Worm (Caenorhabditis elegans): ENCODE data around the gene srt-64.
A peak's percentile ranks its signal among the peaks of the same experiment; 100 is the strongest.

Gene srt-64

DNA sequence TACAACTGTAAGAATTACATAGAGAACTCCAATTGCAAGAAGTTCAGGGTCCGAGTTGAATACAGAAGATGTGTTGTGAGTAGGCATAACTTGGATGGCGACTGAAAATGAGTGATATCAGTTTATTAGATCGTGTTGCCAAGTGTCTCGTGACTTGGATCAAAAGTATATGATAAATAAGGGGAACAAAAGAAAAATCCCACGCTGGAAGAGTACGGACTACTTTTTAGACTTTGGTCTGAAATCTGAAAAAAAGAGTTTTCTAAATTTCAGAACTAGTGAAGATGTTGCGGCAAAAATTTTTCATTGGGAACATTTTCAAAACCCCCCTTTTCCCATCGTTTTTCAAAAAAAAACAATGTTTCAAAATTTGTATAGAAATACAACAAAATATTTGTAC is at the start of gene srt-64:
TSS of gene srt-64 (minus strand) at position 101 of the 400 bp plus-strand sequence.
- no peak for TF ChIP-seq cog-1 (tag; optimal IDR thresholded peaks at IDR 0.05)
- TF ChIP-seq T22C8.4 (GFP tag; IDR thresholded peaks at IDR 0.05) = no peak
- TF ChIP-seq klf-2 (GFP tag; conservative IDR thresholded peaks at IDR 0.05) = no peak
- TF ChIP-seq ztf-23 (GFP tag; IDR thresholded peaks at IDR 0.05) = no peak

DNA sequence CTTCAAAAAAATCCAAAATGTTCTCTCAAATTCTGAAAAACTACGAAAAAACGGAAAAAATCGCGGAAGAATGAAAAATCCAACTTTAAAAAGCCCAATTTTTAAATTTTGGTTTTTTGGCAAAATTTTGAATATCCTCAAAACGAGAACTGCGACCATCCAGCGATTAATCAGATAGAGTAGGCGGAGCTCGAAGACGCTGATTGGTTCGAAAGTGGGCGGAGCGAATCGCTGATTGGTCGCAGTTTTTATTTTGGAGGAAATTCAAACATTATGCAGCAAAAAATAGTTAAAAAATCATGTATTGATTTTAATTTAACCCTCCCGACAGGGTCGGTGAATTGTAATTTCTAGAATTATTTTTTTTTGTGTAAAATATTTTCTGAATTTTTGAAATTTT is 44.2 kb upstream of the srt-64 start:
- TF ChIP-seq cog-1 (tag; optimal IDR thresholded peaks at IDR 0.05) = no peak
- no peak for TF ChIP-seq T22C8.4 (GFP tag; IDR thresholded peaks at IDR 0.05)
- no peak for TF ChIP-seq flt-1 (GFP tag; IDR thresholded peaks at IDR 0.05)

DNA sequence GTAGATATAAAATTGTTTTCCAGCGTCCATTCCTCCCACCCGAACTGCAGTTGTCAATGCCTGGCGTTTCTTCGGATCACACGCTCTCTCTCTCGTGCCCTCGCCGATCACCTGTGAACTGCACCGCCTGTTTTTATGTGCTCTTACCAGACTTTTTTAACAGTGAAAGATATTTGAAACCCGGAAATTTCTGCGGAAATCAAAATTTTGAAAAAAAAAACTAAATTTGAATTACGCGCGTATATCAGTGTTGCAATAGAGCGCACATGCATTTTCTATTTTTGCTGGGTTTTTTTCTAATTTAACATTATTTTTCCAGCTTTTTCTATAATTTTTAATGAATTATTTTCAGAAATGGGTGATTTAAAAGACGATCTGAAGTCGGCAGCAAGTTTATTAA is 34.6 kb upstream of the srt-64 start, which contains the start of gene ttc-37:
TSS of gene ttc-37 (plus strand) at position 349 of the 400 bp plus-strand sequence.
- no peak for TF ChIP-seq T22C8.4 (GFP tag; IDR thresholded peaks at IDR 0.05)
- TF ChIP-seq tab-1 (GFP tag; IDR thresholded peaks at IDR 0.05) = no peak
- TF ChIP-seq klf-2 (GFP tag; conservative IDR thresholded peaks at IDR 0.05) = no peak
- no peak for TF ChIP-seq ztf-23 (GFP tag; IDR thresholded peaks at IDR 0.05)
- TF ChIP-seq ztf-29 (GFP tag; IDR thresholded peaks at IDR 0.05) = no peak
- TF ChIP-seq cog-1 (tag; optimal IDR thresholded peaks at IDR 0.05) = no peak
- TF ChIP-seq med-1 (GFP tag; optimal IDR thresholded peaks at IDR 0.05; ENCODE audit: insufficient read depth) = no peak
- TF ChIP-seq ref-1 (GFP tag; conservative IDR thresholded peaks at IDR 0.05) = no peak
- no peak for TF ChIP-seq flt-1 (GFP tag; IDR thresholded peaks at IDR 0.05)

DNA sequence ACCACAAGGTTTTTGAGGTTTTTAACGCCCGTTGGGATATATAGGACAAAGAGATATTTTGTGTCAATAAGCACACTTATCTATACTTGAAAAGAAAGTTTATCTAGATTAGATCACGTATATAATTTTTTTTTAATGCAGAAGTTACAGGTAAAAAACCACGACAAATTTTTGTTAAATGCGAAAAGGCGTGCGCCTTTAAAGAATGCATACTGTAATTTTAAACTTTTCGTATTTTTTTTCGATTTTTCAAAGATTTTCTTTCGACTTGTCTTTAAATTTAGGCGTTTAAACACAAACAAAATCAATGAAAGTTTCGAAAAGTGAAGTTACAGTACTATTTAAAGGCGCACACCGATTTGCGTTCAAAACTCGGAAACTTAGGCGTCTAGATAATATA is 34.2 kb upstream of the srt-64 start:
- no peak for TF ChIP-seq ztf-29 (GFP tag; IDR thresholded peaks at IDR 0.05)
- no peak for TF ChIP-seq med-1 (GFP tag; optimal IDR thresholded peaks at IDR 0.05; ENCODE audit: insufficient read depth)
- TF ChIP-seq flt-1 (GFP tag; IDR thresholded peaks at IDR 0.05) = no peak
- TF ChIP-seq cog-1 (tag; optimal IDR thresholded peaks at IDR 0.05) = no peak

DNA sequence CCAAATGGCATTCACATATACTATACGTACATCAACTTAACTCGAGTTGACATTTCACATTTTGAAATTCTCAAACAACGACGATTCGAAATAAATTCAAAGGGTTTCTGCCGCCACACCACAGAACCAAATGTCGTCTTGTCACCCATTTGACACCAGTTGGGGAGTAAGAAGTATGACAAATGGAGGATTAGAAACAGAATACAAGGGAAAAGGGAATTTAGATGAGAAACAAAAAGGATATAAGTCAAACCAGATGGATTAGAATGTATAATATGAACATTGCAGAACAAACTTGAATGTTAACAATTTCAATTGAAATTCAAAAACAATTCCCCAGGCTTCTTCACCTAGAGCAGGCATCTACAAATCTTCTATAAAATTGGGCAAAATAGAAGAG is 32.2 kb upstream of the srt-64 start:
- TF ChIP-seq cog-1 (tag; optimal IDR thresholded peaks at IDR 0.05) = no peak
- TF ChIP-seq ztf-23 (GFP tag; IDR thresholded peaks at IDR 0.05) = no peak
- TF ChIP-seq ztf-29 (GFP tag; IDR thresholded peaks at IDR 0.05) = no peak
- TF ChIP-seq tab-1 (GFP tag; IDR thresholded peaks at IDR 0.05) = no peak
- TF ChIP-seq klf-2 (GFP tag; conservative IDR thresholded peaks at IDR 0.05) = no peak
- TF ChIP-seq med-1 (GFP tag; optimal IDR thresholded peaks at IDR 0.05; ENCODE audit: insufficient read depth) = no peak
- no peak for TF ChIP-seq T22C8.4 (GFP tag; IDR thresholded peaks at IDR 0.05)
- TF ChIP-seq flt-1 (GFP tag; IDR thresholded peaks at IDR 0.05) = no peak
- no peak for TF ChIP-seq ref-1 (GFP tag; conservative IDR thresholded peaks at IDR 0.05)

DNA sequence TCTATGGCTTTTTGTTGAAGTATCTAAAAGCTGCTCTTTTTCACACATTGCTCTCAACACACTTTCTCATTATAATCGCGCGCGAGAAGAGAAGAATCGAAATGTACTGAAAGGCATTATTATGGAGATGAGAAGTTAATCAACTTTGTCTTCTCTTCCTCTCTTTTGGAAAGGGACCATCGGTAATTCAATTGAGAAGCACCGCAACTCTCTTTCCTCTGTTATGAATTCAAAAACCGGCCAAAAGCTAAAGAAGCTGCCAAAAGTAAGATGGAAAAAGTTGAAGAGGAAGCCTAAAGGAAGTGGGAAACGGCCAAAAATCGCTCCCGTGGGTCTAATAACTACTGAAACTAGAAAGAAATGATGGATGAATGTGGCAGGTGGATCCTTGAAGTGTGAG is 30.7 kb upstream of the srt-64 start:
- no peak for TF ChIP-seq ztf-29 (GFP tag; IDR thresholded peaks at IDR 0.05)
- no peak for TF ChIP-seq cog-1 (tag; optimal IDR thresholded peaks at IDR 0.05)
- no peak for TF ChIP-seq klf-2 (GFP tag; conservative IDR thresholded peaks at IDR 0.05)
- no peak for TF ChIP-seq T22C8.4 (GFP tag; IDR thresholded peaks at IDR 0.05)
- TF ChIP-seq tab-1 (GFP tag; IDR thresholded peaks at IDR 0.05) = no peak
- TF ChIP-seq ref-1 (GFP tag; conservative IDR thresholded peaks at IDR 0.05) = no peak
- TF ChIP-seq med-1 (GFP tag; optimal IDR thresholded peaks at IDR 0.05; ENCODE audit: insufficient read depth) = no peak
- no peak for TF ChIP-seq ztf-23 (GFP tag; IDR thresholded peaks at IDR 0.05)
- TF ChIP-seq flt-1 (GFP tag; IDR thresholded peaks at IDR 0.05) = no peak

DNA sequence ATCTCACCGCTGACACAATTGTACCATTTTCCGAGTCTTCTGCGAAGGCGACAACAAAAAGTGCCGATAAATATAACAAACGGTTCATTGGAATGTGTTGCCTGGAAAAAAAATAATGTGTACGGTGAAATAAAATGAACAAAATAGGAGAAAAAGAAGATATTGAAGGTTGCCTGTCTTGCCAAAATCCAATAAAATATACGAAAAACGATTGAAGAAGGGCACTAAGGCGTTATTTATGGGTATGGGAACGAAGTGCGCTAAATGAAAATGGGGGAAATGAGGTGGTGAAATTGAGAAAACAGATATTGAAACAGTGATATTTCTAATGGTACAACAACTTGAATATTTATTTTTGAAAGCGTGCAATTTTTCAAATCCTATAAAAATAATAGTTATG is 28.8 kb upstream of the srt-64 start, which contains the start of gene Y47A7.2:
TSS of gene Y47A7.2 (minus strand) at position 101 of the 400 bp plus-strand sequence.
- TF ChIP-seq med-1 (GFP tag; optimal IDR thresholded peaks at IDR 0.05; ENCODE audit: insufficient read depth) = no peak
- no peak for TF ChIP-seq ztf-23 (GFP tag; IDR thresholded peaks at IDR 0.05)
- no peak for TF ChIP-seq tab-1 (GFP tag; IDR thresholded peaks at IDR 0.05)
- no peak for TF ChIP-seq flt-1 (GFP tag; IDR thresholded peaks at IDR 0.05)
- TF ChIP-seq ztf-29 (GFP tag; IDR thresholded peaks at IDR 0.05) = no peak
- no peak for TF ChIP-seq ref-1 (GFP tag; conservative IDR thresholded peaks at IDR 0.05)
- no peak for TF ChIP-seq T22C8.4 (GFP tag; IDR thresholded peaks at IDR 0.05)
- no peak for TF ChIP-seq klf-2 (GFP tag; conservative IDR thresholded peaks at IDR 0.05)
- no peak for TF ChIP-seq cog-1 (tag; optimal IDR thresholded peaks at IDR 0.05)

DNA sequence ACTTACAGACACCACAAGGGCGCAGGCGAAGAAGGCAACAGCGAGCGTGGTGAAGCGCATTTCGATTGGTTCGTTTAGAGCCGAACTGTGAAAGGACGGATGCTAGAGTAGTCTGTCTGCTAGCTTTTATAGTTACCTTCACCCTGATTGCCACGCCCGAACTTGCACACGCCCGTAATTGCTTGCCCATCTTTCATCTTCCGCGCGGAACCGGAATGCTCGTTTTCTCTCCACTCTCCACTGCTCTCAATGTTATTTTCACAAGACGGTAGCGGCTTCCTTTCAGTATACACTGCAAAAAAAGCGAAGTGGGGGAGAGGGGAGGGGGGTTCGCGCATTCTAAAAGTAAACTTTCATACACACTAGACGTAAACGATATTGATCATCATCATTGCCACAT is 25.0 kb upstream of the srt-64 start, which contains the start of gene abu-8:
TSS of gene abu-8 (minus strand) at position 101 of the 400 bp plus-strand sequence.
- TF ChIP-seq klf-2 (GFP tag; conservative IDR thresholded peaks at IDR 0.05) (0 out of 2 replicates have a peak, but pooled peaks have one; percentile 18), ztf-23 (GFP tag; IDR thresholded peaks at IDR 0.05) (no peak)

DNA sequence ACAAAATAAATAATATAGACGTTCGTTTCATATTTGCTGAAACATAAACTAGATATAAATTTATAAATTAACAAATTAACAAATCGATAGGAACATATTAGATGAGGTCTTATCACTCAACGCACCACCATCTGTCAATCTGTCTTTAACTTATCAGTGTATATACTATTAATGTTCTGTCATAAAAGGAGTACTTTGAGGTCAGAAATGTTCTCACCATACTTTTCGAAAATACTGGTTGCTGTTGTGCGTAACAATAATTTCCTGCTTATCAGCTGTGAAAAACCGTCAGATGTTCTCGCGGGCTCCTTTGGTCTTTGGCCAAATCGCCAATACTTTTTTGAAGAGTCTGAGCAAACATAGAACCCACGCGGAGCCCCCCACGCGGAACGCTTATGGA is 23.0 kb upstream of the srt-64 start, which contains the start of gene C03A7.13:
TSS of gene C03A7.13 (minus strand) at position 43 of the 400 bp plus-strand sequence.
- no peak for TF ChIP-seq cog-1 (tag; optimal IDR thresholded peaks at IDR 0.05)
- no peak for TF ChIP-seq klf-2 (GFP tag; conservative IDR thresholded peaks at IDR 0.05)
- no peak for TF ChIP-seq flt-1 (GFP tag; IDR thresholded peaks at IDR 0.05)
- TF ChIP-seq ref-1 (GFP tag; conservative IDR thresholded peaks at IDR 0.05) = no peak
- TF ChIP-seq ztf-29 (GFP tag; IDR thresholded peaks at IDR 0.05) = no peak
- no peak for TF ChIP-seq tab-1 (GFP tag; IDR thresholded peaks at IDR 0.05)
- TF ChIP-seq med-1 (GFP tag; optimal IDR thresholded peaks at IDR 0.05; ENCODE audit: insufficient read depth) = no peak
- TF ChIP-seq T22C8.4 (GFP tag; IDR thresholded peaks at IDR 0.05) = no peak
- no peak for TF ChIP-seq ztf-23 (GFP tag; IDR thresholded peaks at IDR 0.05)

DNA sequence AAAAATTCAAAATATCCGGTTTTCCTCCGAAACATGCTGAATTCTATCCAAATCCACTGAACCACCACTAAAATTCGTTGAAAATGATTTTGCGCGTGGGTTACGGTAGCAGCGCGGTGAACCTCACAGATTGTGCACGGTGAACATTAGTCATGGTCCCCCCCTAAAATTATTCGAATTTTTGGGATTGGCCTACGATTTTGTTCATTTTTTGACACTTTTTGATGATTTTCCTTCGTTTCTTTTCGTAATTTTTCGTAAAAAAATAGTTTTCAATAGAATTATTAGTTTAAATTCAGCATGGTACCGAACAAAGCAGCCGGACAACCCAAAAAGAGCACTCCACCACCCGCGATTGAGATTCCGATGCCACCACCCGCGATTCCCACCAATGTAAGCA is 12.1 kb upstream of the srt-64 start, which contains the start of gene C03A7.2:
TSS of gene C03A7.2 (plus strand) at position 301 of the 400 bp plus-strand sequence.
- no peak for TF ChIP-seq klf-2 (GFP tag; conservative IDR thresholded peaks at IDR 0.05)
- no peak for TF ChIP-seq ztf-23 (GFP tag; IDR thresholded peaks at IDR 0.05)
- no peak for TF ChIP-seq ref-1 (GFP tag; conservative IDR thresholded peaks at IDR 0.05)

DNA sequence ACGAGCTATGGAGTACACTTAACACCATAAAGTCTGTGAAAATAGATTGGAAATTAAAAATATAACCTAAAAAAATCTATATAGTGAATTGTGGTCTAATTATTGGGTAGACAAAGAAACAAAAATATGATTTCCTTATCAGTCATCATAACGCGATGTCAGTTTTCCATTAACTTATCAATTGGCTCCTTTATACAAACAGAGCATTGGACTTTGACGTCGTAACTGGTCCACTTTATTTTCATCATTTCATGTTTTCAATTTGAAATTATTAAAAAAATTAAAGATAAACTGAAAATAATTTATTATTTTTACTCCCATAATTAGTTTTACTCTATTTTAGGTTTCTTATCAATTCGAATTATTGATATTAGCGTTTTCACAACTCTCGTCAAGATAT is 8.6 kb upstream of the srt-64 start:
- TF ChIP-seq T22C8.4 (GFP tag; IDR thresholded peaks at IDR 0.05) (no peak), med-1 (GFP tag; optimal IDR thresholded peaks at IDR 0.05; ENCODE audit: insufficient read depth) (no peak), ztf-23 (GFP tag; IDR thresholded peaks at IDR 0.05) (no peak), ref-1 (GFP tag; conservative IDR thresholded peaks at IDR 0.05) (no peak), cog-1 (tag; optimal IDR thresholded peaks at IDR 0.05) (no peak), klf-2 (GFP tag; conservative IDR thresholded peaks at IDR 0.05) (no peak), ztf-29 (GFP tag; IDR thresholded peaks at IDR 0.05) (no peak), tab-1 (GFP tag; IDR thresholded peaks at IDR 0.05) (no peak), flt-1 (GFP tag; IDR thresholded peaks at IDR 0.05) (no peak)

Measured in whole organism, midembryonic.